Fruit fly (Drosophila melanogaster): ENCODE data around the gene puf.

puf gene

dm6 chr3R:24588829-24589638 lies 60.8 kb downstream of the puf start:
- no peak for TF ChIP-seq noc (tag; optimal IDR thresholded peaks at IDR 0.05)

dm6 chr3R:24586453-24586886 lies 63.4 kb downstream of the puf start:
- TF ChIP-seq noc (tag; optimal IDR thresholded peaks at IDR 0.05), result peak; percentile 1
